Fruit fly (Drosophila melanogaster): ENCODE measurements around the gene CG7542.

CG7542 gene

dm6 chr3L:17513893-17514616, 35.6 kb upstream of the CG7542 start, which contains the start of the genes U4-U6-60K and CG7564 (continued):
- TF ChIP-seq CG10431 (GFP tag; optimal IDR thresholded peaks at IDR 0.05) (no peak), z (GFP tag; IDR thresholded peaks at IDR 0.05) (peak; percentile 65; the same call in 2 of the 3 replicates), Bteb2 (GFP tag; optimal IDR thresholded peaks at IDR 0.05) (peak; percentile 12), CG2116 (GFP tag; optimal IDR thresholded peaks at IDR 0.05) (peak; percentile 62), CG3995 (GFP tag; optimal IDR thresholded peaks at IDR 0.05) (peak; percentile 99), Adf1 (GFP tag; IDR thresholded peaks at IDR 0.05) (no peak), CG12299 (tag; optimal IDR thresholded peaks at IDR 0.05) (peak; percentile 11), crol (GFP tag; IDR thresholded peaks at IDR 0.05) (no peak), wdn (GFP tag; IDR thresholded peaks at IDR 0.05) (no peak), B-H1 (GFP tag; IDR thresholded peaks at IDR 0.05) (no peak), CG14710 (tag; optimal IDR thresholded peaks at IDR 0.05) (peak; percentile 82), CG33557 (GFP tag; optimal IDR thresholded peaks at IDR 0.05) (peak; percentile 56), CG14667 (GFP tag; IDR thresholded peaks at IDR 0.05) (0 out of 2 replicates have a peak, but pooled peaks have one; percentile 30), klu (GFP tag; IDR thresholded peaks at IDR 0.05) (peak; percentile 48; the same call in 1 of the 2 replicates), H15 (GFP tag; IDR thresholded peaks at IDR 0.05) (0 out of 3 replicates have a peak, but pooled peaks have one; percentile 28), vnd (GFP tag; IDR thresholded peaks at IDR 0.05; ENCODE audit: partially characterized antibody) (peak; percentile 98), Lpt (GFP tag; optimal IDR thresholded peaks at IDR 0.05) (no peak), Hr78 (GFP tag; optimal IDR thresholded peaks at IDR 0.05) (no peak), sug (tag; optimal IDR thresholded peaks at IDR 0.05) (peak; percentile 74), YL-1 (GFP tag; optimal IDR thresholded peaks at IDR 0.05) (peak; percentile 74), toy (GFP tag; IDR thresholded peaks at IDR 0.05) (no peak; the same call in 1 of the 2 replicates), CG4730 (GFP tag; IDR thresholded peaks at IDR 0.05) (0 out of 2 replicates have a peak, but pooled peaks have one; percentile 11), CG7839 (tag; optimal IDR thresholded peaks at IDR 0.05) (peak; percentile 60), btn (GFP tag; optimal IDR thresholded peaks at IDR 0.05) (no peak), Fer2 (tag; optimal IDR thresholded peaks at IDR 0.05) (peak; percentile 43), fd64A (GFP tag; optimal IDR thresholded peaks at IDR 0.05) (no peak), Hey (tag; optimal IDR thresholded peaks at IDR 0.05) (no peak), CG17802 (tag; optimal IDR thresholded peaks at IDR 0.05) (no peak), sna (GFP tag; IDR thresholded peaks at IDR 0.05; ENCODE audit: partially characterized antibody) (peak; percentile 91), CG11093 (GFP tag; IDR thresholded peaks at IDR 0.05) (no peak), nerfin-2 (GFP tag; IDR thresholded peaks at IDR 0.05; ENCODE audit: partially characterized antibody) (peak; percentile 96), Xrp1 (GFP tag; IDR thresholded peaks at IDR 0.05) (peak; percentile 38), da (GFP tag; optimal IDR thresholded peaks at IDR 0.05) (no peak), CG12155 (GFP tag; optimal IDR thresholded peaks at IDR 0.05) (peak; percentile 77), CG11723 (GFP tag; optimal IDR thresholded peaks at IDR 0.05) (peak; percentile 45), CG3847 (GFP tag; IDR thresholded peaks at IDR 0.05) (peak; percentile 84), CG3838 (GFP tag; optimal IDR thresholded peaks at IDR 0.05) (no peak), CG13424 (tag; optimal IDR thresholded peaks at IDR 0.05) (peak; percentile 56), Fer3 (tag; optimal IDR thresholded peaks at IDR 0.05) (peak; percentile 18), lab (GFP tag; optimal IDR thresholded peaks at IDR 0.05) (peak; percentile 54), Doc3 (GFP tag; IDR thresholded peaks at IDR 0.05; ENCODE audit: partially characterized antibody) (peak; percentile 87), CTCF (GFP tag; optimal IDR thresholded peaks at IDR 0.05) (no peak), CG5180 (GFP tag; optimal IDR thresholded peaks at IDR 0.05) (no peak), lmd (GFP tag; IDR thresholded peaks at IDR 0.05) (peak; percentile 62; the same call in 1 of the 2 replicates), wor (GFP tag; IDR thresholded peaks at IDR 0.05) (no peak), jumu (GFP tag; optimal IDR thresholded peaks at IDR 0.05) (peak; percentile 50), CG10209 (GFP tag; optimal IDR thresholded peaks at IDR 0.05) (peak; percentile 72), CG12219 (GFP tag; optimal IDR thresholded peaks at IDR 0.05) (no peak), Bgb (GFP tag; IDR thresholded peaks at IDR 0.05; ENCODE audit: partially characterized antibody) (peak; percentile 97)

Measured in whole organism, embryonic.